Fruit fly (Drosophila melanogaster): ENCODE data around the gene aurB.

- TF ChIP-seq Rfx (GFP tag; IDR thresholded peaks at IDR 0.05) (no peak), klu (GFP tag; IDR thresholded peaks at IDR 0.05) (no peak), sc (optimal IDR thresholded peaks at IDR 0.05) (no peak), sc (GFP tag; optimal IDR thresholded peaks at IDR 0.05) (no peak), lmd (GFP tag; IDR thresholded peaks at IDR 0.05) (no peak), CG42726 (GFP tag; IDR thresholded peaks at IDR 0.05; ENCODE audit: partially characterized antibody) (no peak), gcm (GFP tag; optimal IDR thresholded peaks at IDR 0.05) (no peak), CG3163 (GFP tag; optimal IDR thresholded peaks at IDR 0.05) (no peak), ase (GFP tag; IDR thresholded peaks at IDR 0.05) (no peak), CG15011 (GFP tag; optimal IDR thresholded peaks at IDR 0.05) (no peak), CG6272 (GFP tag; IDR thresholded peaks at IDR 0.05) (no peak), CG3281 (GFP tag; optimal IDR thresholded peaks at IDR 0.05) (no peak), CG8478 (optimal IDR thresholded peaks at IDR 0.05) (no peak)
Observed at dm6 chr2L:10851336-10851862, 6.5 kb downstream of the aurB start.
